Worm (Caenorhabditis elegans): ENCODE results near the gene F21C10.18.

ce11 chrV:9081410-9081809 is 26.9 kb upstream of the F21C10.18 start:
- TF ChIP-seq ama-1 (optimal IDR thresholded peaks at IDR 0.05) (no peak), aly-1 (tag; optimal IDR thresholded peaks at IDR 0.05) (no peak), flt-1 (GFP tag; IDR thresholded peaks at IDR 0.05) (no peak), F13C5.2 (tag; optimal IDR thresholded peaks at IDR 0.05) (no peak), B0310.2 (tag; optimal IDR thresholded peaks at IDR 0.05) (no peak)
